Fruit fly (Drosophila melanogaster) whole organism, prepupa: Measurements from ENCODE around the gene Mnt.

Experiments used
- Blimp-1 ChIP-seq: fragments of 200-800 bp; sonication (Bioruptor generic); optimal IDR thresholded peaks from 3 replicates; lab custom pipeline; 2017; ENCODE audit warnings: missing biosample characterization, missing genetic modification characterization, mild to moderate bottlenecking, moderate library complexity, missing genetic modification reagents
- CG10631 ChIP-seq: fragments of 200-800 bp; sonication (Bioruptor generic); optimal IDR thresholded peaks from 2 replicates; lab custom pipeline; 2016; ENCODE audit warnings: missing biosample characterization, missing genetic modification characterization
- CG10669 ChIP-seq: fragments of 200-800 bp; sonication (Bioruptor generic); optimal IDR thresholded peaks from 3 replicates; lab custom pipeline; 2018; ENCODE audit warnings: missing biosample characterization, mild to moderate bottlenecking, missing genetic modification characterization, moderate library complexity
- CG11294 ChIP-seq: fragments of 200-800 bp; sonication (Bioruptor generic); IDR thresholded peaks from 2 replicates; pipeline ENCODE4 v1.3.6; 2022; ENCODE audit warnings: missing biosample characterization, missing genetic modification characterization
- CG15336 ChIP-seq: fragments of 200-800 bp; sonication (Bioruptor generic); IDR thresholded peaks from 2 replicates; pipeline ENCODE4 v1.3.6; 2022; ENCODE audit warnings: missing biosample characterization, missing genetic modification characterization
- CG1621 ChIP-seq: fragments of 200-800 bp; sonication (Bioruptor generic); optimal IDR thresholded peaks from 3 replicates; lab custom pipeline; 2018; ENCODE audit warnings: missing biosample characterization, mild to moderate bottlenecking, missing genetic modification characterization
- CG16779 ChIP-seq: fragments of 200-800 bp; sonication (Bioruptor generic); optimal IDR thresholded peaks from 3 replicates; lab custom pipeline; 2017; ENCODE audit warnings: missing biosample characterization, mild to moderate bottlenecking, missing genetic modification characterization
- CG3032 ChIP-seq: fragments of 200-800 bp; optimal IDR thresholded peaks from 2 replicates; lab custom pipeline; 2019; ENCODE audit warnings: missing biosample characterization, mild to moderate bottlenecking, missing genetic modification characterization, moderate library complexity
- CG31627 ChIP-seq: fragments of 200-800 bp; sonication (Bioruptor generic); optimal IDR thresholded peaks from 3 replicates; lab custom pipeline; 2016; ENCODE audit warnings: missing biosample characterization, missing genetic modification characterization
- CG32006 ChIP-seq: fragments of 200-800 bp; sonication (Bioruptor generic); optimal IDR thresholded peaks from 3 replicates; lab custom pipeline; 2017; ENCODE audit warnings: missing biosample characterization, mild to moderate bottlenecking, missing genetic modification characterization
- CG34406 ChIP-seq: fragments of 200-800 bp; sonication (Bioruptor generic); optimal IDR thresholded peaks from 3 replicates; lab custom pipeline; 2016; ENCODE audit warnings: missing biosample characterization, missing genetic modification characterization
- CG3919 ChIP-seq: fragments of 200-800 bp; sonication (Bioruptor generic); optimal IDR thresholded peaks from 3 replicates; lab custom pipeline; 2016; ENCODE audit warnings: missing biosample characterization, missing genetic modification characterization
- CG6163 ChIP-seq: fragments of 200-800 bp; sonication (Bioruptor generic); IDR thresholded peaks from 3 replicates; pipeline ENCODE4 v1.3.6; 2022; ENCODE audit warnings: missing biosample characterization, missing genetic modification characterization
- CG6792 ChIP-seq: fragments of 200-800 bp; sonication (Bioruptor generic); optimal IDR thresholded peaks from 3 replicates; lab custom pipeline; 2016; ENCODE audit warnings: missing biosample characterization, missing genetic modification characterization
- CG6808 ChIP-seq: fragments of 200-800 bp; sonication (Bioruptor generic); optimal IDR thresholded peaks from 3 replicates; lab custom pipeline; 2017; ENCODE audit warnings: missing biosample characterization, missing genetic modification characterization, mild to moderate bottlenecking, moderate library complexity, missing genetic modification reagents
- CG6854 ChIP-seq: fragments of 200-800 bp; sonication (Bioruptor generic); optimal IDR thresholded peaks from 2 replicates; lab custom pipeline; 2017; ENCODE audit warnings: missing biosample characterization, mild to moderate bottlenecking, missing genetic modification characterization
- CG7368 ChIP-seq: fragments of 200-800 bp; sonication (Bioruptor generic); optimal IDR thresholded peaks from 3 replicates; lab custom pipeline; 2016; ENCODE audit warnings: missing biosample characterization, missing genetic modification characterization
- CG8119 ChIP-seq: fragments of 200-800 bp; sonication (Bioruptor generic); IDR thresholded peaks from 3 replicates; pipeline ENCODE4 v1.3.6; 2022; ENCODE audit warnings: missing biosample characterization, missing genetic modification characterization
- CG8319 ChIP-seq: fragments of 200-800 bp; sonication (Bioruptor generic); optimal IDR thresholded peaks from 3 replicates; lab custom pipeline; 2016; ENCODE audit warnings: missing biosample characterization, missing genetic modification characterization
- CG8632 ChIP-seq: fragments of 200-800 bp; sonication (Bioruptor generic); optimal IDR thresholded peaks from 3 replicates; lab custom pipeline; 2016; ENCODE audit warnings: missing biosample characterization, missing genetic modification characterization
- CG9139 ChIP-seq: fragments of 200-800 bp; sonication (Bioruptor generic); optimal IDR thresholded peaks from 3 replicates; lab custom pipeline; 2017; ENCODE audit warnings: missing biosample characterization, mild to moderate bottlenecking, missing genetic modification characterization
- Eip75B ChIP-seq: fragments of 200-800 bp; sonication (Bioruptor generic); optimal IDR thresholded peaks from 3 replicates; lab custom pipeline; 2016; ENCODE audit warnings: missing biosample characterization, missing genetic modification characterization
- Eip78C ChIP-seq: fragments of 200-800 bp; sonication (Bioruptor generic); peaks from one replicate; lab custom pipeline; 2016; ENCODE audit warnings: missing biosample characterization, missing genetic modification characterization
- Ets21C ChIP-seq: fragments of 200-800 bp; sonication (Bioruptor generic); optimal IDR thresholded peaks from 3 replicates; lab custom pipeline; 2016; ENCODE audit warnings: missing biosample characterization, missing genetic modification characterization
- Ets96B ChIP-seq: fragments of 200-800 bp; optimal IDR thresholded peaks from 2 replicates; lab custom pipeline; 2019; ENCODE audit warnings: missing biosample characterization, mild to moderate bottlenecking, missing genetic modification characterization, moderate library complexity
- Gug ChIP-seq: fragments of 200-800 bp; sonication (Bioruptor generic); IDR thresholded peaks from 2 replicates; pipeline ENCODE4 v1.3.6; 2022; ENCODE audit warnings: missing biosample characterization, missing genetic modification characterization
- Hr38 ChIP-seq: sonication (Bioruptor generic); optimal IDR thresholded peaks from 2 replicates; lab custom pipeline; 2016; ENCODE audit warnings: missing biosample characterization, missing genetic modification characterization
- Hr39 ChIP-seq: fragments of 200-800 bp; sonication (Bioruptor generic); optimal IDR thresholded peaks from 2 replicates; lab custom pipeline; 2016; ENCODE audit warnings: missing biosample characterization, missing genetic modification characterization
- Met ChIP-seq: fragments of 200-800 bp; sonication (Bioruptor generic); optimal IDR thresholded peaks from 3 replicates; lab custom pipeline; 2016; ENCODE audit warnings: missing biosample characterization, missing genetic modification characterization
- OdsH ChIP-seq: fragments of 200-800 bp; sonication (Bioruptor generic); optimal IDR thresholded peaks from 3 replicates; lab custom pipeline; 2016; ENCODE audit warnings: missing biosample characterization, missing genetic modification characterization
- Sox102F ChIP-seq: fragments of 200-800 bp; sonication (Bioruptor generic); optimal IDR thresholded peaks from 2 replicates; lab custom pipeline; 2016; ENCODE audit warnings: missing biosample characterization, mild to moderate bottlenecking, missing genetic modification characterization
- Sox14 ChIP-seq: fragments of 200-800 bp; sonication (Bioruptor generic); optimal IDR thresholded peaks from 3 replicates; lab custom pipeline; 2016; ENCODE audit warnings: missing biosample characterization, missing genetic modification characterization
- Sox15 ChIP-seq: fragments of 200-800 bp; sonication (Bioruptor generic); optimal IDR thresholded peaks from 3 replicates; lab custom pipeline; 2016; ENCODE audit warnings: missing biosample characterization, missing genetic modification characterization
- achi ChIP-seq: fragments of 200-800 bp; sonication (Bioruptor generic); optimal IDR thresholded peaks from 3 replicates; lab custom pipeline; 2016; ENCODE audit warnings: missing biosample characterization, missing genetic modification characterization
- cyc ChIP-seq: fragments of 200-800 bp; sonication (Bioruptor generic); optimal IDR thresholded peaks from 3 replicates; lab custom pipeline; 2016; ENCODE audit warnings: missing biosample characterization, missing genetic modification characterization
- dac ChIP-seq: fragments of 200-800 bp; sonication (Bioruptor generic); optimal IDR thresholded peaks from 2 replicates; lab custom pipeline; 2017; ENCODE audit warnings: missing biosample characterization, mild to moderate bottlenecking, missing genetic modification characterization
- dsx ChIP-seq: fragments of 200-800 bp; optimal IDR thresholded peaks from 3 replicates; lab custom pipeline; 2019; ENCODE audit warnings: missing biosample characterization, mild to moderate bottlenecking, missing genetic modification characterization, moderate library complexity; ENCODE audit not compliant: poor library complexity, severe bottlenecking
- eg ChIP-seq: fragments of 200-800 bp; sonication (Bioruptor generic); IDR thresholded peaks from 3 replicates; pipeline ENCODE4 v1.3.6; 2022; ENCODE audit warnings: missing biosample characterization, missing genetic modification characterization
- esn ChIP-seq: fragments of 200-800 bp; sonication (Bioruptor generic); optimal IDR thresholded peaks from 2 replicates; lab custom pipeline; 2016; ENCODE audit warnings: missing biosample characterization, mild to moderate bottlenecking, missing genetic modification characterization, moderate library complexity
- fd59A ChIP-seq: fragments of 200-800 bp; sonication (Bioruptor generic); optimal IDR thresholded peaks from 2 replicates; lab custom pipeline; 2017; ENCODE audit warnings: missing biosample characterization, mild to moderate bottlenecking, missing genetic modification characterization, missing genetic modification reagents
- fd85E ChIP-seq: fragments of 200-800 bp; sonication (Bioruptor generic); optimal IDR thresholded peaks from 3 replicates; lab custom pipeline; 2016; ENCODE audit warnings: missing biosample characterization, missing genetic modification characterization
- fkh ChIP-seq: fragments of 200-800 bp; sonication (Bioruptor generic); optimal IDR thresholded peaks from 3 replicates; lab custom pipeline; 2017; ENCODE audit warnings: missing biosample characterization, mild to moderate bottlenecking, missing genetic modification characterization, moderate library complexity
- lz ChIP-seq: fragments of 200-800 bp; sonication (Bioruptor generic); optimal IDR thresholded peaks from 3 replicates; lab custom pipeline; 2016; ENCODE audit warnings: missing biosample characterization, missing genetic modification characterization
- net ChIP-seq: fragments of 200-800 bp; sonication (Bioruptor generic); optimal IDR thresholded peaks from 3 replicates; lab custom pipeline; 2016; ENCODE audit warnings: missing biosample characterization, missing genetic modification characterization
- pdm3 ChIP-seq: fragments of 200-800 bp; sonication (Bioruptor generic); optimal IDR thresholded peaks from 3 replicates; lab custom pipeline; 2016; ENCODE audit warnings: missing biosample characterization, missing genetic modification characterization
- spab ChIP-seq: fragments of 200-800 bp; sonication (Bioruptor generic); optimal IDR thresholded peaks from 2 replicates; lab custom pipeline; 2017; ENCODE audit warnings: missing biosample characterization, mild to moderate bottlenecking, missing genetic modification characterization, missing genetic modification reagents
- ss ChIP-seq, 2 experiments: fragments of 200-800 bp; sonication (Bioruptor generic); optimal IDR thresholded peaks; 2 replicates in 1 of 2; 3 replicates in 1 of 2; lab custom pipeline; 2017 to 2018; ENCODE audit warnings: mild to moderate bottlenecking in 2 of 2, missing biosample characterization in 2 of 2, missing genetic modification characterization in 2 of 2, moderate library complexity in 1 of 2
- svp ChIP-seq: fragments of 200-800 bp; sonication (Bioruptor generic); peaks from one replicate; lab custom pipeline; 2016; ENCODE audit warnings: missing biosample characterization, missing genetic modification characterization
- topi ChIP-seq: fragments of 200-800 bp; sonication (Bioruptor generic); optimal IDR thresholded peaks from 3 replicates; lab custom pipeline; 2016; ENCODE audit warnings: missing biosample characterization, missing genetic modification characterization
- vri ChIP-seq: fragments of 200-800 bp; sonication (Bioruptor generic); optimal IDR thresholded peaks from 3 replicates; lab custom pipeline; 2016; ENCODE audit warnings: missing biosample characterization, mild to moderate bottlenecking, missing genetic modification characterization

Mnt gene

dm6 chrX:3672095-3672995 is 744 bp downstream of the Mnt start:
- TF ChIP-seq cyc, result peak; percentile 44
- TF ChIP-seq Hr38 (GFP tag; lab: Kevin White, UChicago), result no peak
- peak; percentile 57 for TF ChIP-seq svp (GFP tag; lab: Kevin White, UChicago)
- TF ChIP-seq CG11294, result peak; percentile 42
- peak; percentile 58 for TF ChIP-seq CG32006 (GFP tag; lab: Kevin White, UChicago)
- TF ChIP-seq Eip75B (GFP tag; lab: Kevin White, UChicago), result no peak
- peak; percentile 48 for TF ChIP-seq fkh (GFP tag; lab: Kevin White, UChicago)
- peak; percentile 23 for TF ChIP-seq Sox102F
- TF ChIP-seq vri (GFP tag; lab: Kevin White, UChicago), result peak; percentile 52
- TF ChIP-seq achi (GFP tag; lab: Kevin White, UChicago), result peak; percentile 41
- peak; percentile 57 for TF ChIP-seq CG6854 (GFP tag; lab: Kevin White, UChicago)
- no peak for TF ChIP-seq CG6792
- TF ChIP-seq net (GFP tag; lab: Kevin White, UChicago), result no peak
- peak; percentile 64 for TF ChIP-seq esn (GFP tag; lab: Kevin White, UChicago)
- TF ChIP-seq CG3919, result peak; percentile 16
- peak; percentile 19 for TF ChIP-seq CG16779 (tag; lab: Kevin White, UChicago)
- TF ChIP-seq fd85E (GFP tag; lab: Kevin White, UChicago), result peak; percentile 4
- TF ChIP-seq Met (GFP tag; lab: Kevin White, UChicago), result peak; percentile 52
- TF ChIP-seq CG1621, result no peak
- no peak for TF ChIP-seq CG9139 (GFP tag; lab: Kevin White, UChicago)
- TF ChIP-seq CG6808 (GFP tag; lab: Kevin White, UChicago), result peak; percentile 64
- no peak for TF ChIP-seq CG7368 (GFP tag; lab: Kevin White, UChicago)
- peak; percentile 82 for TF ChIP-seq eg
- TF ChIP-seq Ets96B (tag; lab: Kevin White, UChicago), result no peak
- TF ChIP-seq Ets21C (GFP tag; lab: Kevin White, UChicago), result peak; percentile 27
- no peak for TF ChIP-seq fd59A
- TF ChIP-seq Blimp-1, result no peak
- peak; percentile 68 for TF ChIP-seq CG6163 (GFP tag; lab: Robert Waterston, UW)
- TF ChIP-seq dsx (GFP tag; lab: Kevin White, UChicago), result peak; percentile 37
- peak; percentile 46 for TF ChIP-seq lz
- TF ChIP-seq Sox15 (GFP tag; lab: Kevin White, UChicago), result no peak
- no peak for TF ChIP-seq CG34406 (GFP tag; lab: Kevin White, UChicago)
- TF ChIP-seq dac (GFP tag; lab: Kevin White, UChicago), result peak; percentile 35
- peak; percentile 23; the same call in 1 of the 2 replicates for TF ChIP-seq Gug (GFP tag; lab: Robert Waterston, UW)
- TF ChIP-seq topi (GFP tag; lab: Kevin White, UChicago), result peak; percentile 18
- no peak for TF ChIP-seq CG8319 (GFP tag; lab: Kevin White, UChicago)
- peak; percentile 61 for TF ChIP-seq Hr39
- TF ChIP-seq CG3032 (tag; lab: Kevin White, UChicago), result no peak
- no peak for TF ChIP-seq CG8632
- peak; percentile 36 for TF ChIP-seq Sox14
- TF ChIP-seq ss (GFP tag; optimal IDR thresholded peaks at IDR 0.05; lab: Kevin White, UChicago), result peak; percentile 73 to 81
- TF ChIP-seq CG10669 (GFP tag; lab: Kevin White, UChicago), result no peak
- TF ChIP-seq OdsH, result peak; percentile 7
- peak; percentile 24 for TF ChIP-seq pdm3 (GFP tag; lab: Kevin White, UChicago)
- TF ChIP-seq Eip78C (GFP tag; lab: Kevin White, UChicago), result peak; percentile 77
- TF ChIP-seq spab (GFP tag; lab: Kevin White, UChicago), result no peak
- TF ChIP-seq CG15336 (GFP tag; lab: Robert Waterston, UW), result peak; percentile 56; the same call in 1 of the 2 replicates
- TF ChIP-seq CG10631 (GFP tag; lab: Kevin White, UChicago), result peak; percentile 33
- TF ChIP-seq CG8119 (GFP tag; lab: Robert Waterston, UW), result peak; percentile 63
- peak; percentile 47 for TF ChIP-seq CG31627 (GFP tag; lab: Kevin White, UChicago)
